Fruit fly (Drosophila melanogaster) whole organism, pupa: ENCODE data around the gene pav.

ENCODE experiments used
- CG10348 ChIP-seq: fragments of 200-800 bp; sonication (Bioruptor generic); IDR thresholded peaks from 2 replicates; pipeline ENCODE4 v1.3.6; 2022; ENCODE audit warnings: missing biosample characterization, missing genetic modification characterization
- CG12605 ChIP-seq: fragments of 200-800 bp; sonication (Bioruptor generic); IDR thresholded peaks from 2 replicates; pipeline ENCODE4 v1.3.6; 2022; ENCODE audit warnings: missing biosample characterization, missing genetic modification characterization
- CG13204 ChIP-seq: fragments of 200-800 bp; sonication (Bioruptor generic); optimal IDR thresholded peaks from 2 replicates; lab custom pipeline; 2018; ENCODE audit warnings: missing biosample characterization, mild to moderate bottlenecking, missing genetic modification characterization, moderate library complexity
- CG14655 ChIP-seq: fragments of 200-800 bp; sonication (Bioruptor generic); optimal IDR thresholded peaks from 3 replicates; lab custom pipeline; 2017; ENCODE audit warnings: mild to moderate bottlenecking, missing biosample characterization, missing genetic modification reagents, missing genetic modification characterization
- CG15710 ChIP-seq: fragments of 200-800 bp; sonication (Bioruptor generic); optimal IDR thresholded peaks from 2 replicates; lab custom pipeline; 2018; ENCODE audit warnings: missing biosample characterization, mild to moderate bottlenecking, missing genetic modification characterization, moderate library complexity
- CG17806 ChIP-seq: fragments of 200-800 bp; sonication (Bioruptor generic); optimal IDR thresholded peaks from 2 replicates; lab custom pipeline; 2018; ENCODE audit warnings: missing biosample characterization, mild to moderate bottlenecking, missing genetic modification characterization, moderate library complexity
- CG32121 ChIP-seq: fragments of 200-800 bp; sonication (Bioruptor generic); IDR thresholded peaks from 2 replicates; pipeline ENCODE4 v1.3.6; 2022; ENCODE audit warnings: missing biosample characterization, missing genetic modification characterization
- CG34367 ChIP-seq: fragments of 200-800 bp; sonication (Bioruptor generic); optimal IDR thresholded peaks from 2 replicates; lab custom pipeline; 2018; ENCODE audit warnings: missing biosample characterization, mild to moderate bottlenecking, missing genetic modification characterization
- CG4496 ChIP-seq: fragments of 200-800 bp; sonication (Bioruptor generic); IDR thresholded peaks from 3 replicates; pipeline ENCODE4 v1.3.6; 2022; ENCODE audit warnings: missing biosample characterization, missing genetic modification characterization
- CG8159 ChIP-seq: fragments of 200-800 bp; sonication (Bioruptor generic); optimal IDR thresholded peaks from 3 replicates; lab custom pipeline; 2018; ENCODE audit warnings: missing biosample characterization, mild to moderate bottlenecking, missing genetic modification characterization, moderate library complexity
- CG8301 ChIP-seq: fragments of 200-800 bp; sonication (Bioruptor generic); optimal IDR thresholded peaks from 2 replicates; lab custom pipeline; 2018; ENCODE audit warnings: missing biosample characterization, mild to moderate bottlenecking, missing genetic modification characterization
- CG9948 ChIP-seq: fragments of 200-800 bp; sonication (Bioruptor generic); optimal IDR thresholded peaks from 2 replicates; lab custom pipeline; 2018; ENCODE audit warnings: missing biosample characterization, mild to moderate bottlenecking, missing genetic modification characterization, moderate library complexity
- D1 ChIP-seq: fragments of 200-800 bp; sonication (Bioruptor generic); optimal IDR thresholded peaks from 2 replicates; lab custom pipeline; 2018; ENCODE audit warnings: missing biosample characterization, mild to moderate bottlenecking, missing genetic modification characterization, moderate library complexity
- EcR ChIP-seq: fragments of 200-800 bp; sonication (Bioruptor generic); optimal IDR thresholded peaks from 3 replicates; lab custom pipeline; 2019; ENCODE audit warnings: missing biosample characterization, missing genetic modification characterization, mild to moderate bottlenecking, moderate library complexity, missing genetic modification reagents
- Ets98B ChIP-seq: fragments of 200-800 bp; sonication (Bioruptor generic); IDR thresholded peaks from 2 replicates; pipeline ENCODE4 v1.3.6; 2022; ENCODE audit warnings: missing biosample characterization, missing genetic modification characterization
- Pif1A ChIP-seq: fragments of 200-800 bp; sonication (Bioruptor generic); optimal IDR thresholded peaks from 3 replicates; lab custom pipeline; 2016; ENCODE audit warnings: missing biosample characterization, missing genetic modification characterization
- Pif1B ChIP-seq: fragments of 200-800 bp; sonication (Bioruptor generic); optimal IDR thresholded peaks from 3 replicates; lab custom pipeline; 2016; ENCODE audit warnings: missing biosample characterization, missing genetic modification characterization
- Snoo ChIP-seq: fragments of 200-800 bp; sonication (Bioruptor generic); optimal IDR thresholded peaks from 3 replicates; lab custom pipeline; 2017; ENCODE audit warnings: missing biosample characterization, mild to moderate bottlenecking, missing genetic modification characterization, inconsistent platforms
- fd96Ca ChIP-seq: fragments of 200-800 bp; sonication (Bioruptor generic); IDR thresholded peaks from 3 replicates; pipeline ENCODE4 v1.3.6; 2022; ENCODE audit warnings: missing biosample characterization, missing genetic modification characterization
- gl ChIP-seq: fragments of 200-800 bp; sonication (Bioruptor generic); optimal IDR thresholded peaks from 2 replicates; lab custom pipeline; 2018; ENCODE audit warnings: missing biosample characterization, mild to moderate bottlenecking, missing genetic modification characterization
- rn ChIP-seq: fragments of 200-800 bp; sonication (Bioruptor generic); IDR thresholded peaks from 2 replicates; pipeline ENCODE4 v1.3.6; 2022; ENCODE audit warnings: missing biosample characterization, missing genetic modification characterization

The pav gene

DNA sequence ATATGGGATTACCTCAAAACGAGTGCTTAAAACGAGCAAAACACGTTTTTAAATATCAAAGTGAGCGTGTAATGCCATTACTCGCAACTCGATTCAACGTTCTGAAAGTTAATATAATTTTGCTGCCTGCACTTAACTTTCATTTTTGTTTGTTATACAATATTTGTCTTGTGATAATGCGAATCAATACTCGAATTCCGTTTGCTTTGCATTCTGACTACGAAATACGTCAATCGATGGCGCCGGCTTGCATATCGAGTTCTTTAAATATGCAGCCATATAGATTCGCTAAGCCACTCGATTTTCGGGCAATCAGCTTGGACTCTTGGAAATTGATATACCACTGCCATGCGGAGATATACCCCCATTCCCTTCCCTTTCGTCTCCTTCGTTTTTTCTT is 21.9 kb upstream of the pav start:
- TF ChIP-seq CG34367 (tag; lab: Kevin White, UChicago) (no peak), CG9948 (tag; lab: Kevin White, UChicago) (no peak), gl (tag; lab: Kevin White, UChicago) (no peak), Ets98B (GFP tag; lab: Robert Waterston, UW) (no peak), CG17806 (tag; lab: Kevin White, UChicago) (no peak), D1 (tag; lab: Kevin White, UChicago) (no peak), CG15710 (tag; lab: Kevin White, UChicago) (no peak), Pif1B (no peak), CG8159 (tag; lab: Kevin White, UChicago) (no peak), fd96Ca (GFP tag; lab: Robert Waterston, UW) (no peak), CG13204 (GFP tag; lab: Kevin White, UChicago) (no peak), CG10348 (GFP tag; lab: Robert Waterston, UW) (no peak), CG14655 (GFP tag; lab: Kevin White, UChicago) (no peak), EcR (GFP tag; lab: Kevin White, UChicago) (no peak), CG8301 (tag; lab: Kevin White, UChicago) (no peak), Snoo (no peak), CG12605 (GFP tag; lab: Robert Waterston, UW) (no peak), CG32121 (GFP tag; lab: Robert Waterston, UW) (no peak), rn (GFP tag; lab: Robert Waterston, UW) (no peak)
- TF ChIP-seq, all 21 proteins: peak for 0

DNA sequence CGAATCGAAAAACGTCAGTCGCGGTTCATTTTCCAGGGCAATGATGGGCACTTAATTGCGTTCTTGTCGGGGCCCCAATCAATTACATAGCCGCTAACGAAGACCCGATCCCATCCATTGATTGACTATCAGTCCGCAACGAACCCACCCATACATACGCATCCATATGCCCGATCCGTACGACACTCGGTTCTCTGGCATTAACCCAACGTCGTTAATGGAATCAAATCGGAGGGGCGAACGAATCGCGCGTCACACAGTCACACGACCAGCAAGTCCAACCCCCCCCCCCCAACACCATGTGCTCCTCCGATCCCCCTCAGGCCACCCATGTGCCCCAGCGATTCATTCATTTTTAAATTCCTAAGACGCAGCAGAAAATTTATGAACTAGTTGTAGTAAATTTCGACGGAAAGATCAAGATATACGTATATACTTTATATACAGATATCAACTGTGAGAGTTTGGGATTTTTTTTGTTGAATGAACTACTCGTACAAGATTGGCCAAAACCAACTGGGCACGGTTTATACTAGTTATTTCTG is 21.2 kb upstream of the pav start:
- TF ChIP-seq rn (GFP tag; lab: Robert Waterston, UW) = no peak
- peak; percentile 55; the same call in 1 of the 2 replicates for TF ChIP-seq CG32121 (GFP tag; lab: Robert Waterston, UW)
- TF ChIP-seq CG8159 (tag; lab: Kevin White, UChicago) = peak; percentile 16
- no peak for TF ChIP-seq Pif1A (GFP tag; lab: Kevin White, UChicago)
- TF ChIP-seq CG9948 (tag; lab: Kevin White, UChicago) = no peak
- TF ChIP-seq Pif1B = no peak
- no peak for TF ChIP-seq CG15710 (tag; lab: Kevin White, UChicago)
- TF ChIP-seq Ets98B (GFP tag; lab: Robert Waterston, UW) = peak; percentile 64
- TF ChIP-seq CG4496 = peak; percentile 37; the same call in 1 of the 3 replicates
- TF ChIP-seq EcR (GFP tag; lab: Kevin White, UChicago) = peak; percentile 74
- TF ChIP-seq CG13204 (GFP tag; lab: Kevin White, UChicago) = peak; percentile 46

DNA sequence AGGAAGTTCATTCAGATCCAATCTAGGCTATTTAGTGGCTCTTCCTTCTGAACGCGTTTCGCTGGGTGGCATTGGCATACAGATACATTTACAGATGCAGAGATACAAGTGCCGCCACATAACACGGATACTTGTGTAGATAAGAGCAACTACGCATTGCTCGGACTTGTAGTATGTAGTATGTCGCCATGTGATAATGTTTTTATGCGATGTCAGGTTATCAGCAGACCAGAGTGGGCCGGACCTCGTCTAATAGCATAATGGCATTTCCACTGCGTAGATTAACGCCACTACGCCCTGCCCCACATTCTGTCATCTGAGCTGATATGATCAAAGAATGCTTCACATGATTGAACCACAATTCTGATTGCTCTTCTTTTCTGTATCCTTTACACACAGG is 20.7 kb upstream of the pav start:
- TF ChIP-seq CG13204 (GFP tag; lab: Kevin White, UChicago) = no peak
- TF ChIP-seq Pif1B = no peak
- no peak for TF ChIP-seq EcR (GFP tag; lab: Kevin White, UChicago)
- TF ChIP-seq CG34367 (tag; lab: Kevin White, UChicago) = no peak

DNA sequence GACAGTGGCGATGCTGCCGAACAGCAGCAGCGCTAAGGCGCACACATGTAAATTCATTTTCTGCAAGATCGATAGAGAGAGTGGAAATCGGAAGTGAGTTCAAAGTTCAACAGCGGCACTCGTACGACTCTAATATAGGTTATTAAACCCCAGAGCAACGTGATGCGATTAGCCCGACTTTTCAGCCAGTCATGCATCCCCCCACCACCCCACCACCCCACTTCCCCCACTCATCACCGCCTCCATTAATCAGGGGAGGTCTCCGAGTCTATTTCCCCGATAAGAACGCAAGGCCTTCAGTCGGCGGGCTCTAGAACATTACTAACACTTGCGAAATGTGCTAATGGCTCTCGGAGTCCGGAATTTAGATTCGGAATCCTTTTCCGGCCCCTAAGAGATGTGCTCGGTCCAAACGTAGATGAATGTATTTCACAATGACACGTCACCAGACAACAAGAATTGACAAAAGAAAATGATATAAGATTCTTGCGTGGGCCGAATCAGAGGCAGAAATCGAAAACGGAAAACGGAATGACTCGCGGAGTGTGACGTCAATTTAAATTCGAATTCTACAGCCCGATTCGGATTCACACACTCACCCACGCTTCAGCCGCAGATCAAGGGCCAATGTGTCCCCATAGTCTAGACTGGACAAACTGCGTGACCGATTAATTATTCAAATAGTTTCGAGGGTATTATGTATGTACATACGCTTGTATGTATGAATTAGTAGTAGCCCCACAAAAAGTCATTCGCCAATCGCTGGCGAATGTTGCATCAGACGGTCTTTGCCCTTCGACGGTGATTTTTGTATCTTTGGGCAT is 16.7 kb upstream of the pav start:
- TF ChIP-seq gl (tag; lab: Kevin White, UChicago) = peak; percentile 8
- TF ChIP-seq CG8301 (tag; lab: Kevin White, UChicago) = peak; percentile 18
- TF ChIP-seq Ets98B (GFP tag; lab: Robert Waterston, UW) = peak; percentile 30; the same call in 1 of the 2 replicates
- no peak for TF ChIP-seq CG34367 (tag; lab: Kevin White, UChicago)
- 0 out of 3 replicates have a peak, but pooled peaks have one; percentile 36 for TF ChIP-seq fd96Ca (GFP tag; lab: Robert Waterston, UW)
- TF ChIP-seq CG14655 (GFP tag; lab: Kevin White, UChicago) = peak; percentile 20
- TF ChIP-seq EcR (GFP tag; lab: Kevin White, UChicago) = peak; percentile 40
- TF ChIP-seq rn (GFP tag; lab: Robert Waterston, UW) = no peak
- TF ChIP-seq, all 21 proteins: peak for 6

DNA sequence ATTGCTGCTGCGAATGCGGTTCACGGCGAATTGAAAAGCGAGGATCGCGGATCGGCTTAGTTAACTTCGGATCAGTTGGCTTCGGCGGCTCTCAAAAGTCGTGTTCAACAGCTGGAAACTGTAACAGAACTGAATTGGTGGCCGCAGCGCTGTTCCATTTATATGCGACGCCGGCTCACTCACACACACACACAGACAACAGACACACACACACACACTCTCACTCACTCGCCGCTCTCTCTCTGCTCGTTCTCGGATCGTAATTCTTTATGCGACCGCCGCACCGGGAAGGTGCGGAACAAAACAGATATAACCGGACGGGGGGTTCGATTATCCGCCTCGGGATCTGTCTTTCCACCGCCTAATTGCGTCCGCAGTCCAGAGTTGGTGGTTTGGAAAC is 15.4 kb upstream of the pav start, which contains the start of gene CG46460:
CG46460 (minus strand) TSS at position 139 of the 400 bp plus-strand sequence.
- TF ChIP-seq EcR (GFP tag; lab: Kevin White, UChicago) = peak; percentile 67
- TF ChIP-seq CG14655 (GFP tag; lab: Kevin White, UChicago) = peak; percentile 8
- TF ChIP-seq CG12605 (GFP tag; lab: Robert Waterston, UW) = peak; percentile 43; the same call in 1 of the 2 replicates
- peak; percentile 31; the same call in 1 of the 2 replicates for TF ChIP-seq CG32121 (GFP tag; lab: Robert Waterston, UW)
- TF ChIP-seq CG8301 (tag; lab: Kevin White, UChicago) = no peak
- no peak for TF ChIP-seq Pif1A (GFP tag; lab: Kevin White, UChicago)
- peak; percentile 42; the same call in 1 of the 3 replicates for TF ChIP-seq CG4496
- no peak for TF ChIP-seq gl (tag; lab: Kevin White, UChicago)
- TF ChIP-seq fd96Ca (GFP tag; lab: Robert Waterston, UW) = no peak; the same call in 2 of the 3 replicates
- peak; percentile 42 for TF ChIP-seq CG8159 (tag; lab: Kevin White, UChicago)
- TF ChIP-seq rn (GFP tag; lab: Robert Waterston, UW) = no peak
- TF ChIP-seq CG15710 (tag; lab: Kevin White, UChicago) = peak; percentile 31
- TF ChIP-seq CG10348 (GFP tag; lab: Robert Waterston, UW) = no peak
- no peak for TF ChIP-seq CG9948 (tag; lab: Kevin White, UChicago)
- no peak for TF ChIP-seq Pif1B
- TF ChIP-seq CG34367 (tag; lab: Kevin White, UChicago) = no peak
- TF ChIP-seq Ets98B (GFP tag; lab: Robert Waterston, UW) = peak; percentile 49; the same call in 1 of the 2 replicates
- TF ChIP-seq CG17806 (tag; lab: Kevin White, UChicago) = no peak
- no peak for TF ChIP-seq D1 (tag; lab: Kevin White, UChicago)
- TF ChIP-seq CG13204 (GFP tag; lab: Kevin White, UChicago) = peak; percentile 64
- TF ChIP-seq Snoo = no peak
